Fruit fly (Drosophila melanogaster) whole organism, wandering third instar larva: ENCODE data around the gene shop.

Source experiments
- Abd-B ChIP-seq: fragments of >200 bp; optimal IDR thresholded peaks from 2 replicates; lab custom pipeline; 2017; ENCODE audit warnings: missing biosample characterization, missing genetic modification characterization
- CG32264 ChIP-seq: fragments of 200-800 bp; sonication (Bioruptor generic); optimal IDR thresholded peaks from 2 replicates; lab custom pipeline; 2016; ENCODE audit warnings: missing biosample characterization, missing genetic modification characterization
- CG9705 ChIP-seq: fragments of 200-800 bp; sonication (Bioruptor generic); optimal IDR thresholded peaks from 2 replicates; lab custom pipeline; 2018; ENCODE audit warnings: missing biosample characterization, mild to moderate bottlenecking, missing genetic modification characterization
- CrebA ChIP-seq: fragments of 200-800 bp; sonication (Bioruptor generic); optimal IDR thresholded peaks from 2 replicates; lab custom pipeline; 2016; ENCODE audit warnings: missing biosample characterization, mild to moderate bottlenecking, missing genetic modification characterization, borderline replicate concordance
- Dfd ChIP-seq: fragments of >200 bp; optimal IDR thresholded peaks from 2 replicates; lab custom pipeline; 2017; ENCODE audit warnings: missing biosample characterization, missing genetic modification characterization
- Dif ChIP-seq: fragments of 200-275, 200-300 bp; sonication (Bioruptor generic); optimal IDR thresholded peaks from 2 replicates; lab custom pipeline; 2018; ENCODE audit warnings: missing biosample characterization, missing genetic modification characterization; ENCODE audit not compliant: partially characterized antibody
- GATAd ChIP-seq: sonication (Bioruptor generic); optimal IDR thresholded peaks from 2 replicates; lab custom pipeline; 2016; ENCODE audit warnings: missing biosample characterization, missing genetic modification characterization
- HLH106 ChIP-seq: fragments of 200-800 bp; optimal IDR thresholded peaks from 3 replicates; lab custom pipeline; 2019; ENCODE audit warnings: missing biosample characterization, mild to moderate bottlenecking, missing genetic modification characterization, moderate library complexity
- Hnf4 ChIP-seq: fragments of 200-800 bp; sonication (Bioruptor generic); optimal IDR thresholded peaks from 2 replicates; lab custom pipeline; 2016; ENCODE audit warnings: missing biosample characterization, mild to moderate bottlenecking, missing genetic modification characterization
- Hr78 ChIP-seq: fragments of >200 bp; optimal IDR thresholded peaks from 2 replicates; lab custom pipeline; 2017; ENCODE audit warnings: missing biosample characterization, missing genetic modification characterization
- Hr83 ChIP-seq: fragments of 200-300 bp; sonication (Bioruptor generic); optimal IDR thresholded peaks from 2 replicates; lab custom pipeline; 2016; ENCODE audit warnings: missing biosample characterization, mild to moderate bottlenecking, missing genetic modification characterization, moderate library complexity; ENCODE audit not compliant: poor library complexity, severe bottlenecking
- Jra ChIP-seq: sonication (Bioruptor generic); optimal IDR thresholded peaks from 2 replicates; lab custom pipeline; 2016; ENCODE audit warnings: missing biosample characterization, missing genetic modification characterization
- Mio ChIP-seq: sonication (Bioruptor generic); optimal IDR thresholded peaks from 2 replicates; lab custom pipeline; 2016; ENCODE audit warnings: missing biosample characterization, missing genetic modification characterization
- Myc ChIP-seq: fragments of >200 bp; optimal IDR thresholded peaks from 2 replicates; lab custom pipeline; 2017
- N ChIP-seq: fragments of >200 bp; optimal IDR thresholded peaks from 2 replicates; lab custom pipeline; 2018; ENCODE audit warnings: missing biosample characterization, missing external identifiers, missing genetic modification characterization
- OdsH ChIP-seq: fragments of 200-800 bp; sonication (Bioruptor generic); optimal IDR thresholded peaks from 2 replicates; lab custom pipeline; 2016; ENCODE audit warnings: missing biosample characterization, mild to moderate bottlenecking, missing genetic modification characterization
- Rel ChIP-seq, 2 experiments: fragments of 200-800 bp; sonication (Bioruptor generic) in 1 of 2; optimal IDR thresholded peaks; 2 replicates in 1 of 2; 3 replicates in 1 of 2; lab custom pipeline; 2016 to 2019; ENCODE audit warnings: mild to moderate bottlenecking in 2 of 2, missing biosample characterization in 2 of 2, missing genetic modification characterization in 2 of 2, moderate library complexity in 1 of 2
- Sp1 ChIP-seq: fragments of 200-800 bp; sonication (Bioruptor generic); optimal IDR thresholded peaks from 3 replicates; lab custom pipeline; 2019; ENCODE audit warnings: missing biosample characterization, mild to moderate bottlenecking, missing genetic modification characterization, moderate library complexity
- Vsx2 ChIP-seq: fragments of 200-300, 225-300 bp; sonication (Bioruptor generic); optimal IDR thresholded peaks from 2 replicates; lab custom pipeline; 2018; ENCODE audit warnings: missing biosample characterization, missing genetic modification characterization; ENCODE audit not compliant: partially characterized antibody
- br ChIP-seq: fragments of 200-800 bp; sonication (Bioruptor generic); optimal IDR thresholded peaks from 2 replicates; lab custom pipeline; 2016; ENCODE audit warnings: missing biosample characterization, missing genetic modification characterization
- brk ChIP-seq: fragments of 200-800 bp; sonication (Bioruptor generic); optimal IDR thresholded peaks from 2 replicates; lab custom pipeline; 2016; ENCODE audit warnings: missing biosample characterization, mild to moderate bottlenecking, missing genetic modification characterization
- dl ChIP-seq, 2 experiments: fragments of 175-275, 200-275 bp in 1 of 2; fragments of 200-275 bp in 1 of 2; sonication (Bioruptor generic); optimal IDR thresholded peaks; lab custom pipeline; 2018; ENCODE audit warnings: mild to moderate bottlenecking in 2 of 2, missing biosample characterization in 2 of 2, missing genetic modification characterization in 2 of 2, moderate library complexity in 2 of 2; ENCODE audit not compliant: partially characterized antibody in 2 of 2, insufficient read depth in 1 of 2
- dmrt93B ChIP-seq: fragments of 200-800 bp; sonication (Bioruptor generic); optimal IDR thresholded peaks from 2 replicates; lab custom pipeline; 2018; ENCODE audit warnings: missing biosample characterization, mild to moderate bottlenecking, missing genetic modification characterization
- dsf ChIP-seq: sonication (Bioruptor generic); optimal IDR thresholded peaks from 2 replicates; lab custom pipeline; 2016; ENCODE audit warnings: missing biosample characterization, missing genetic modification characterization, borderline replicate concordance
- ey ChIP-seq: fragments of 200-800 bp; sonication (Bioruptor generic); optimal IDR thresholded peaks from 2 replicates; lab custom pipeline; 2016; ENCODE audit warnings: missing biosample characterization, missing genetic modification characterization
- foxo ChIP-seq, 2 experiments: fragments of 200-800 bp; sonication (Bioruptor generic); optimal IDR thresholded peaks; 2 replicates in 1 of 2; 3 replicates in 1 of 2; lab custom pipeline; 2016 to 2017; ENCODE audit warnings: missing biosample characterization in 2 of 2, missing genetic modification characterization in 2 of 2
- fru ChIP-seq: fragments of 200-800 bp; sonication (Bioruptor generic); optimal IDR thresholded peaks from 3 replicates; lab custom pipeline; 2016; ENCODE audit warnings: missing biosample characterization, mild to moderate bottlenecking, missing genetic modification characterization
- h ChIP-seq: fragments of 200-800 bp; sonication (Bioruptor generic); optimal IDR thresholded peaks from 3 replicates; lab custom pipeline; 2016; ENCODE audit warnings: missing biosample characterization, mild to moderate bottlenecking, missing genetic modification characterization
- jim ChIP-seq: fragments of 175-275, 200-325 bp; sonication (Bioruptor generic); optimal IDR thresholded peaks from 2 replicates; lab custom pipeline; 2016; ENCODE audit warnings: missing biosample characterization, mild to moderate bottlenecking, missing genetic modification characterization
- lola ChIP-seq: fragments of >200 bp; optimal IDR thresholded peaks from 2 replicates; lab custom pipeline; 2017; ENCODE audit warnings: missing biosample characterization, missing genetic modification characterization
- pan ChIP-seq: fragments of >200 bp; optimal IDR thresholded peaks from 2 replicates; lab custom pipeline; 2017
- psq ChIP-seq: fragments of 200-800 bp; sonication (Bioruptor generic); optimal IDR thresholded peaks from 3 replicates; lab custom pipeline; 2017; ENCODE audit warnings: missing biosample characterization, mild to moderate bottlenecking, missing genetic modification characterization, moderate library complexity
- rgr ChIP-seq: fragments of 200-800 bp; sonication (Bioruptor generic); optimal IDR thresholded peaks from 3 replicates; lab custom pipeline; 2016; ENCODE audit warnings: missing biosample characterization, mild to moderate bottlenecking, missing genetic modification characterization
- sage ChIP-seq: fragments of 200-800 bp; sonication (Bioruptor generic); optimal IDR thresholded peaks from 2 replicates; lab custom pipeline; 2016; ENCODE audit warnings: missing biosample characterization, mild to moderate bottlenecking, missing genetic modification characterization
- sv ChIP-seq: fragments of 200-800 bp; sonication (Bioruptor generic); optimal IDR thresholded peaks from 3 replicates; lab custom pipeline; 2016; ENCODE audit warnings: missing biosample characterization, missing genetic modification characterization
- tai ChIP-seq: sonication (Bioruptor generic); optimal IDR thresholded peaks from 2 replicates; lab custom pipeline; 2016; ENCODE audit warnings: missing biosample characterization, missing genetic modification characterization
- usp ChIP-seq: fragments of >200 bp; optimal IDR thresholded peaks from 2 replicates; lab custom pipeline; 2017; ENCODE audit warnings: missing biosample characterization, missing genetic modification characterization
- woc ChIP-seq: sonication (Bioruptor generic); optimal IDR thresholded peaks from 2 replicates; lab custom pipeline; 2016; ENCODE audit warnings: missing biosample characterization, mild to moderate bottlenecking, missing genetic modification characterization

shop gene

DNA sequence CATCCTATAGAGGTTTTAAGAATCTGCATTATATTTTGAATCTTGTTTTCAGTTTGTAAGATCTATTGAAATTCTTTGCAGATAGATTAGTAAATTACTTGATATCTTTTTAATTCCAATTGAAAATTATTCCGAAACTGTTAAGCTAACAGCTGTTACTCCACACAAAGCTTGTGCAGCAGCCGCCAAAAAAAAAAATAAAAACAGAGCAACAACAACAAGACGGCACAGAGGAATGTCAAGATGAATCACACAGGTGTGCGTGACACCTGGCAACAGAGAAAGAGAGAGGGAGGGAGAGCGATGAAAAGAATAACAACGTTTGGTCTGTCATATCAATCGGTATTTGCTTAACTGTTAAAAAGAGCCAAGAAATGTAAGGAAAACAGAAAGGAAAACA, 13.4 kb downstream of the shop start:
- TF ChIP-seq OdsH: no peak
- no peak for TF ChIP-seq woc (GFP tag; lab: Kevin White, UChicago)
- TF ChIP-seq psq (GFP tag; lab: Kevin White, UChicago): peak; percentile 13
- TF ChIP-seq, all 38 proteins: peak for 1

DNA sequence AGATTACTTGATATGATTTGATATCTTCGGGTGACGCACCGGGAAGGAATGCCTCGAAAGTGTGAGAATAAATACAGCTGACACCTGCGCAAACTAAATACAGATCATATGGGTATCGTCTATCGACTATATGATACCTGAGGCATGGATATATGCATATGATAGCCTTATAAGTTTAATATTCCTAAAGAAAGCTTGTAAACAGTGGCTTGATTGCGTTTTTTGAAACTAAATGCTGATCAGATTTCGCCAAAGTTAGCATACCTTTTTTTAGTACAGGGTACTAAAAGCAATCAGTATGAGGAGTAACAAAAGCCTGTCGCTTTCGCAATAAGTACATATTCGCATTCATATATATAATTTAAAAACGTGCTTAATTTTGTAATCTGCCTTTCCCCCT, 14.0 kb downstream of the shop start:
- TF ChIP-seq CG32264 (GFP tag; lab: Kevin White, UChicago) (peak; percentile 52), Dfd (no peak), tai (GFP tag; lab: Kevin White, UChicago) (no peak), Hr78 (no peak), GATAd (no peak), Rel (GFP tag; optimal IDR thresholded peaks at IDR 0.05; lab: Kevin White, UChicago) (no peak), Rel (tag; optimal IDR thresholded peaks at IDR 0.05; lab: Kevin White, UChicago) (peak; percentile 4), HLH106 (tag; lab: Kevin White, UChicago) (peak; percentile 74), Jra (no peak), dsf (no peak), pan (lab: Kevin White, UChicago) (peak; percentile 39), ey (GFP tag; lab: Kevin White, UChicago) (peak; percentile 26), foxo (GFP tag; optimal IDR thresholded peaks at IDR 0.05; lab: Kevin White, UChicago) (peak in 1 of 2 experiments; percentile 77), Abd-B (no peak), brk (GFP tag; lab: Kevin White, UChicago) (no peak), dl (GFP tag; optimal IDR thresholded peaks at IDR 0.05; lab: Kevin White, UChicago; ENCODE audit: insufficient read depth in 1 of 2, partially characterized antibody in 2 of 2) (no peak), Hnf4 (GFP tag; lab: Kevin White, UChicago) (no peak), h (GFP tag; lab: Kevin White, UChicago) (peak; percentile 88), sage (GFP tag; lab: Kevin White, UChicago) (peak; percentile 70), psq (GFP tag; lab: Kevin White, UChicago) (no peak), fru (GFP tag; lab: Kevin White, UChicago) (peak; percentile 75), CrebA (GFP tag; lab: Kevin White, UChicago) (no peak), rgr (GFP tag; lab: Kevin White, UChicago) (peak; percentile 28), usp (GFP tag; lab: Kevin White, UChicago) (no peak), Hr83 (GFP tag; lab: Kevin White, UChicago) (no peak), Sp1 (GFP tag; lab: Kevin White, UChicago) (no peak), N (no peak), woc (GFP tag; lab: Kevin White, UChicago) (peak; percentile 57), Vsx2 (GFP tag; lab: Kevin White, UChicago) (no peak), lola (GFP tag; lab: Kevin White, UChicago) (no peak), Dif (no peak), sv (no peak), Myc (lab: Kevin White, UChicago) (no peak), CG9705 (no peak), dmrt93B (peak; percentile 62), OdsH (peak; percentile 29), jim (GFP tag; lab: Kevin White, UChicago) (no peak), Mio (no peak), br (GFP tag; lab: Kevin White, UChicago) (peak; percentile 25)

DNA sequence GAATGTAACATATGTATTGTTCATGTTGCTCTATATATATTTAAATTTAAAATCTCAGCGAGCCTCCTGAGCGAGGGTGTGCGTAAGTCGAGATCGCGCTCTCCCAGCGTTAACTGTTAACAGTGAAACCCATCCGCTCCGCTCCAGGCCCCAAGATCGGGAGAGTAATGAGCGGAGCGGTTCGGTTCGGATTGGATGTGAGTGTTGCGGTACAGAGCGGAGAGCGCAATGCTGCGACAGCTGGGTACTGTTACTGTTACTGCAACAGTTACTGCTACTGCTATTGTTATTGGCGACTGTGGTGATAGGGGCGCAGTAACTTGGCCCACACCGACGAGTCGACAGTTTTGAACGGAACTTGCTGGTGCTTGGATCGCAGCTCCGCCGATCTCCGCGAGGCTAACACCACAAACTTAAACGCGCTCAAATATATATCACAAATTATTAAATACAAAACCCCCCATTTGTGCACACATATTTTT, 16.0 kb downstream of the shop start, which contains the start of gene Pvf1:
Gene Pvf1, plus strand, starts transcription at position 312 of the 482 bp plus-strand sequence.
- peak in 1 of 2 experiments; percentile 14 for TF ChIP-seq foxo (GFP tag; optimal IDR thresholded peaks at IDR 0.05; lab: Kevin White, UChicago)
- TF ChIP-seq GATAd: no peak
- peak; percentile 96 for TF ChIP-seq fru (GFP tag; lab: Kevin White, UChicago)
- no peak for TF ChIP-seq Sp1 (GFP tag; lab: Kevin White, UChicago)
- peak; percentile 1 for TF ChIP-seq br (GFP tag; lab: Kevin White, UChicago)
- TF ChIP-seq woc (GFP tag; lab: Kevin White, UChicago): peak; percentile 59
- no peak for TF ChIP-seq Rel (GFP tag; optimal IDR thresholded peaks at IDR 0.05; lab: Kevin White, UChicago)
- peak; percentile 68 for TF ChIP-seq Rel (tag; optimal IDR thresholded peaks at IDR 0.05; lab: Kevin White, UChicago)
- no peak for TF ChIP-seq Dfd
- no peak for TF ChIP-seq N
- TF ChIP-seq lola (GFP tag; lab: Kevin White, UChicago): no peak
- peak; percentile 73 for TF ChIP-seq Vsx2 (GFP tag; lab: Kevin White, UChicago)
- no peak for TF ChIP-seq HLH106 (tag; lab: Kevin White, UChicago)
- TF ChIP-seq Mio: no peak
- no peak for TF ChIP-seq brk (GFP tag; lab: Kevin White, UChicago)
- TF ChIP-seq sage (GFP tag; lab: Kevin White, UChicago): no peak
- TF ChIP-seq Dif: peak; percentile 95
- no peak for TF ChIP-seq Hnf4 (GFP tag; lab: Kevin White, UChicago)
- no peak for TF ChIP-seq Abd-B
- TF ChIP-seq dl (GFP tag; optimal IDR thresholded peaks at IDR 0.05; lab: Kevin White, UChicago; ENCODE audit: insufficient read depth in 1 of 2, partially characterized antibody in 2 of 2): peak; percentile 76 to 93
- peak; percentile 0 for TF ChIP-seq Hr83 (GFP tag; lab: Kevin White, UChicago)
- TF ChIP-seq CG32264 (GFP tag; lab: Kevin White, UChicago): no peak
- peak; percentile 48 for TF ChIP-seq h (GFP tag; lab: Kevin White, UChicago)
- TF ChIP-seq Myc (lab: Kevin White, UChicago): no peak
- TF ChIP-seq CrebA (GFP tag; lab: Kevin White, UChicago): peak; percentile 13
- TF ChIP-seq Jra: no peak
- no peak for TF ChIP-seq tai (GFP tag; lab: Kevin White, UChicago)
- TF ChIP-seq, all 38 proteins: peak for 11
